Worm (Caenorhabditis elegans): Measurements from ENCODE around the gene gpa-9.

DNA sequence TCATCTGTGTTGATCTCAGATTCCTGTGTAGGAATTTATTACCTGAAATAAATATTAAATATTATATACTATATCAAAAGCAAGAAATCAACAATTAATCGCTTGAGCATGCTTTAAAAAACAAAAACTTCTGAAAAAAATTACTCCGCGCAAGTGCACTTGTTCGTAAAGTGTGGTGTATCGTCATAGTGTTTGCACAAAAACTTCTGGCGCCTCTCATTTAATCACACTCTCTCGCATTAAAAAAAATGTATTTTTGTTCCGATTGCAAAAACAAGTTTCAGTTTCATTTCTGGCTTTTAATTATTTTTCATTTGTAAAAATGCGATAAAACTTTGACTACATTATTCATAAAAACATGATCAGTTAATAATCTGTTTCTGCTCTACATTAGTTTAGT lies 50.0 kb downstream of the gpa-9 start, which contains the start of the genes C14C10.10 and ril-2:
- TF ChIP-seq ceh-43 (GFP tag; optimal IDR thresholded peaks at IDR 0.05) (no peak), unc-39 (tag; optimal IDR thresholded peaks at IDR 0.05) (no peak), snpc-4 (tag; optimal IDR thresholded peaks at IDR 0.05) (no peak), hlh-1 (tag; optimal IDR thresholded peaks at IDR 0.05) (no peak), elt-3 (tag; optimal IDR thresholded peaks at IDR 0.05) (no peak)
